Worm (Caenorhabditis elegans): Measurements from ENCODE around the gene thn-4.

DNA sequence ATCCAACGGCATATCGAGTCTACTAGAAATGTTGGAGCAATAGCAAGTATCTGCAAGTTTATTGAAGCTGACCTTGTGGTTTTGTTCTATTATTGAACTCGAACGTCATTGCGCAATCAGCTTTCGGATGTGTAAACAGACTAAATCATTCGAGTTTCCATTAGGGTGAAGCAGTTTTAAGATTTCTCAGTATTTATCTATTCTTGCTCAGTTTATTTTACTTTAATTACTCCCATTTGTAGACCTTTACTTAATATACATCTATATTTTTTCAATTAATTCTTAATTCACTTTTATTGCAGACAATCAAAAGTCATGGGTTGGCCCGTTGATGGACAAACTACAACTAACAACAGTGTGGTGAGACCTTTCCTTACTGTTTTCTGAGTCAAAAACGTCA lies 9.4 kb upstream of the thn-4 start, which contains the start of gene F09C6.14:
- no peak for TF ChIP-seq cog-1 (tag; optimal IDR thresholded peaks at IDR 0.05)
- no peak for TF ChIP-seq klf-2 (GFP tag; conservative IDR thresholded peaks at IDR 0.05)
- no peak for TF ChIP-seq med-1 (GFP tag; optimal IDR thresholded peaks at IDR 0.05; ENCODE audit: insufficient read depth)
- no peak for TF ChIP-seq ref-1 (GFP tag; conservative IDR thresholded peaks at IDR 0.05)
- no peak for TF ChIP-seq ztf-23 (GFP tag; IDR thresholded peaks at IDR 0.05)

Measured in whole organism, midembryonic.